Worm (Caenorhabditis elegans): ENCODE data around the gene cyp-32A1.

Gene cyp-32A1

ce11 chrV:7798079-7798478, 16.5 kb downstream of the cyp-32A1 start, which contains the start of gene ZK742.7:
Gene ZK742.7 (plus strand): TSS chrV:7798379.
- TF ChIP-seq flt-1 (GFP tag; IDR thresholded peaks at IDR 0.05), result no peak
- no peak for TF ChIP-seq hmbx-1 (tag; optimal IDR thresholded peaks at IDR 0.05)
- no peak for TF ChIP-seq aly-1 (tag; optimal IDR thresholded peaks at IDR 0.05)
- no peak for TF ChIP-seq tbx-37 (GFP tag; conservative IDR thresholded peaks at IDR 0.05)
- no peak for TF ChIP-seq hmg-4 (GFP tag; optimal IDR thresholded peaks at IDR 0.05)
- TF ChIP-seq ets-7 (tag; optimal IDR thresholded peaks at IDR 0.05), result no peak
- no peak for TF ChIP-seq F13C5.2 (tag; optimal IDR thresholded peaks at IDR 0.05)
- no peak for TF ChIP-seq sea-1 (GFP tag; conservative IDR thresholded peaks at IDR 0.05)
- no peak for TF ChIP-seq B0310.2 (tag; optimal IDR thresholded peaks at IDR 0.05)
- TF ChIP-seq ama-1 (optimal IDR thresholded peaks at IDR 0.05), result no peak
- no peak for TF ChIP-seq tbx-11 (GFP tag; IDR thresholded peaks at IDR 0.05)
- no peak for TF ChIP-seq tra-4 (tag; optimal IDR thresholded peaks at IDR 0.05)
- TF ChIP-seq ceh-13 (GFP tag; optimal IDR thresholded peaks at IDR 0.05), result no peak
- TF ChIP-seq pes-1 (GFP tag; IDR thresholded peaks at IDR 0.05), result no peak
- no peak for TF ChIP-seq hnd-1 (tag; optimal IDR thresholded peaks at IDR 0.05)
- TF ChIP-seq ceh-36 (tag; optimal IDR thresholded peaks at IDR 0.05), result no peak

DNA sequence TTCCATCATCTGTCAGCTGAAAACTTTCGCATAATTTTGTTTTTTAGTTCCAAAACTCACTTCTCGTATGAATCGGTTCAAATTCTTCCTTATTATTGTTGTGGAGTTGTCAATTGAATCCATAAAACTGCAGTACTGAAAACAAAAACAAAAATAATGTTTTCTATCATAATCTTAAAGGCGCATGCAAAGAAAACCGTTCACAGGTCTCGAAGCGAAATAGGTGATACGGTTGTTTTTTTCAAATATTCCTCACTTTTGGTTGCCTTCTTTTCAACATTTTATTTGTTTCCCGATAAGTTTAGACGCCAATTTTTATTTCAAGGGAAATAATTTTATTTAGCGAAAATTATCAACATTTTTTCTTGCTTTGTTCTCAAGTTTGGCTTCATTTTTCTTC, 22.0 kb downstream of the cyp-32A1 start:
- TF ChIP-seq scrt-1 (GFP tag; IDR thresholded peaks at IDR 0.05) (no peak), pes-1 (GFP tag; IDR thresholded peaks at IDR 0.05) (no peak), aly-1 (tag; optimal IDR thresholded peaks at IDR 0.05) (no peak), hmg-4 (GFP tag; optimal IDR thresholded peaks at IDR 0.05) (no peak), flt-1 (GFP tag; IDR thresholded peaks at IDR 0.05) (no peak), ceh-13 (GFP tag; optimal IDR thresholded peaks at IDR 0.05) (no peak), hnd-1 (tag; optimal IDR thresholded peaks at IDR 0.05) (no peak), sea-1 (GFP tag; conservative IDR thresholded peaks at IDR 0.05) (no peak), ceh-36 (tag; optimal IDR thresholded peaks at IDR 0.05) (no peak), B0310.2 (tag; optimal IDR thresholded peaks at IDR 0.05) (no peak), tbx-11 (GFP tag; IDR thresholded peaks at IDR 0.05) (no peak), ets-7 (tag; optimal IDR thresholded peaks at IDR 0.05) (no peak)

- TF ChIP-seq tbx-37 (GFP tag; conservative IDR thresholded peaks at IDR 0.05) (no peak), sea-1 (GFP tag; conservative IDR thresholded peaks at IDR 0.05) (0 out of 2 replicates have a peak, but pooled peaks have one; percentile 55)
Measured at ce11 chrV:7804064-7804800, 22.6 kb downstream of the cyp-32A1 start, which contains the start of gene uvs-1. Gene uvs-1 (minus strand): TSS chrV:7804208.

ce11 chrV:7804801-7805163, 23.2 kb downstream of the cyp-32A1 start, which contains the start of gene xpo-1:
Gene xpo-1 (plus strand): TSS chrV:7805064.
- no peak for TF ChIP-seq F13C5.2 (tag; optimal IDR thresholded peaks at IDR 0.05)
- no peak for TF ChIP-seq aly-1 (tag; optimal IDR thresholded peaks at IDR 0.05)
- no peak for TF ChIP-seq pes-1 (GFP tag; IDR thresholded peaks at IDR 0.05)
- no peak for TF ChIP-seq tbx-11 (GFP tag; IDR thresholded peaks at IDR 0.05)

ce11 chrV:7806629-7807028, 25.0 kb downstream of the cyp-32A1 start:
- TF ChIP-seq hmg-4 (GFP tag; optimal IDR thresholded peaks at IDR 0.05) (no peak), ama-1 (optimal IDR thresholded peaks at IDR 0.05) (no peak)

- TF ChIP-seq aly-1 (tag; optimal IDR thresholded peaks at IDR 0.05), result no peak
- no peak for TF ChIP-seq tbx-11 (GFP tag; IDR thresholded peaks at IDR 0.05)
- TF ChIP-seq flt-1 (GFP tag; IDR thresholded peaks at IDR 0.05), result no peak
- TF ChIP-seq scrt-1 (GFP tag; IDR thresholded peaks at IDR 0.05), result no peak
- no peak for TF ChIP-seq hmbx-1 (tag; optimal IDR thresholded peaks at IDR 0.05)
- no peak for TF ChIP-seq B0310.2 (tag; optimal IDR thresholded peaks at IDR 0.05)
- no peak for TF ChIP-seq ama-1 (optimal IDR thresholded peaks at IDR 0.05)
- no peak for TF ChIP-seq ets-7 (tag; optimal IDR thresholded peaks at IDR 0.05)
- TF ChIP-seq sea-1 (GFP tag; conservative IDR thresholded peaks at IDR 0.05), result no peak
- TF ChIP-seq F13C5.2 (tag; optimal IDR thresholded peaks at IDR 0.05), result no peak
- TF ChIP-seq tbx-37 (GFP tag; conservative IDR thresholded peaks at IDR 0.05), result no peak
- no peak for TF ChIP-seq pes-1 (GFP tag; IDR thresholded peaks at IDR 0.05)
- no peak for TF ChIP-seq hnd-1 (tag; optimal IDR thresholded peaks at IDR 0.05)
- no peak for TF ChIP-seq ceh-36 (tag; optimal IDR thresholded peaks at IDR 0.05)
- no peak for TF ChIP-seq tra-4 (tag; optimal IDR thresholded peaks at IDR 0.05)
- no peak for TF ChIP-seq hmg-4 (GFP tag; optimal IDR thresholded peaks at IDR 0.05)
- no peak for TF ChIP-seq ceh-13 (GFP tag; optimal IDR thresholded peaks at IDR 0.05)
Measured at ce11 chrV:7808444-7808843, 26.8 kb downstream of the cyp-32A1 start.

ce11 chrV:7809320-7810256, 28.0 kb downstream of the cyp-32A1 start, which contains the start of gene ZK742.3:
Gene ZK742.3 (minus strand): TSS chrV:7809912.
- TF ChIP-seq aly-1 (tag; optimal IDR thresholded peaks at IDR 0.05), result no peak
- no peak for TF ChIP-seq ceh-36 (tag; optimal IDR thresholded peaks at IDR 0.05)
- TF ChIP-seq hmbx-1 (tag; optimal IDR thresholded peaks at IDR 0.05), result no peak
- no peak for TF ChIP-seq tra-4 (tag; optimal IDR thresholded peaks at IDR 0.05)
- TF ChIP-seq ama-1 (optimal IDR thresholded peaks at IDR 0.05), result no peak
- TF ChIP-seq flt-1 (GFP tag; IDR thresholded peaks at IDR 0.05), result no peak
- TF ChIP-seq B0310.2 (tag; optimal IDR thresholded peaks at IDR 0.05), result no peak
- no peak for TF ChIP-seq F13C5.2 (tag; optimal IDR thresholded peaks at IDR 0.05)
- no peak for TF ChIP-seq ceh-13 (GFP tag; optimal IDR thresholded peaks at IDR 0.05)
- no peak for TF ChIP-seq pes-1 (GFP tag; IDR thresholded peaks at IDR 0.05)
- no peak for TF ChIP-seq tbx-11 (GFP tag; IDR thresholded peaks at IDR 0.05)
- TF ChIP-seq ets-7 (tag; optimal IDR thresholded peaks at IDR 0.05), result no peak
- no peak for TF ChIP-seq scrt-1 (GFP tag; IDR thresholded peaks at IDR 0.05)
- TF ChIP-seq tbx-37 (GFP tag; conservative IDR thresholded peaks at IDR 0.05), result no peak
- no peak for TF ChIP-seq hnd-1 (tag; optimal IDR thresholded peaks at IDR 0.05)
